Worm (Caenorhabditis elegans) whole organism, late embryonic: ENCODE results near the gene gmeb-3.

Source experiments
- C38D4.7 ChIP-seq: fragments of 200-800 bp; sonication (Bioruptor generic); optimal IDR thresholded peaks from 2 replicates; lab custom pipeline; 2018; ENCODE audit warnings: mild to moderate bottlenecking, missing genetic modification characterization, moderate library complexity, missing compliant biosample characterization
- T23F11.4 ChIP-seq: fragments of 200-800 bp; sonication (Bioruptor generic); optimal IDR thresholded peaks from 2 replicates; lab custom pipeline; 2018; ENCODE audit warnings: mild to moderate bottlenecking, missing genetic modification characterization, missing compliant biosample characterization
- ama-1 ChIP-seq: fragments of 150-350 bp; optimal IDR thresholded peaks from 2 replicates; lab custom pipeline; 2014
- ceh-18 ChIP-seq: sonication (generic microtip); optimal IDR thresholded peaks from 2 replicates; lab custom pipeline; 2016; ENCODE audit warnings: missing genetic modification characterization, missing compliant biosample characterization
- ceh-2 ChIP-seq: sonication (generic microtip); optimal IDR thresholded peaks from 2 replicates; lab custom pipeline; 2016; ENCODE audit warnings: missing genotype, missing genetic modification characterization, missing compliant biosample characterization
- ceh-31 ChIP-seq: sonication (generic microtip); optimal IDR thresholded peaks from 2 replicates; lab custom pipeline; 2016; ENCODE audit warnings: missing genetic modification characterization, missing compliant biosample characterization
- ceh-48 ChIP-seq: sonication (generic microtip); optimal IDR thresholded peaks from 2 replicates; lab custom pipeline; 2016; ENCODE audit warnings: missing genetic modification characterization, inconsistent platforms, missing compliant biosample characterization
- elt-2 ChIP-seq: sonication (generic microtip); optimal IDR thresholded peaks from 2 replicates; lab custom pipeline; 2016; ENCODE audit warnings: missing genetic modification reagents, missing genetic modification characterization, missing compliant biosample characterization
- lim-6 ChIP-seq: sonication (generic microtip); optimal IDR thresholded peaks from 2 replicates; lab custom pipeline; 2016; ENCODE audit warnings: missing genetic modification characterization, missing compliant biosample characterization
- lin-11 ChIP-seq: fragments of 200-800 bp; sonication (Bioruptor generic); optimal IDR thresholded peaks from 2 replicates; lab custom pipeline; 2018; ENCODE audit warnings: mild to moderate bottlenecking, missing genetic modification characterization, missing compliant biosample characterization
- pag-3 ChIP-seq: sonication (generic microtip); optimal IDR thresholded peaks from 2 replicates; lab custom pipeline; 2016; ENCODE audit warnings: missing compliant biosample characterization, missing genetic modification characterization, borderline replicate concordance
- pqm-1 ChIP-seq: sonication (generic microtip); optimal IDR thresholded peaks from 2 replicates; lab custom pipeline; 2016; ENCODE audit warnings: missing genetic modification characterization, missing compliant biosample characterization
- unc-3 ChIP-seq, 2 experiments: fragments of 200-800 bp in 1 of 2; sonication (Bioruptor generic) in 1 of 2; sonication (generic microtip) in 1 of 2; conservative IDR thresholded peaks in 1 of 2; optimal IDR thresholded peaks in 1 of 2; 2 replicates each; pipeline versions ENCODE4 v1.3.6 to Lab custom; 2016 to 2022; ENCODE audit warnings: missing compliant biosample characterization in 2 of 2, missing genetic modification characterization in 2 of 2, missing genetic modification reagents in 1 of 2

DNA sequence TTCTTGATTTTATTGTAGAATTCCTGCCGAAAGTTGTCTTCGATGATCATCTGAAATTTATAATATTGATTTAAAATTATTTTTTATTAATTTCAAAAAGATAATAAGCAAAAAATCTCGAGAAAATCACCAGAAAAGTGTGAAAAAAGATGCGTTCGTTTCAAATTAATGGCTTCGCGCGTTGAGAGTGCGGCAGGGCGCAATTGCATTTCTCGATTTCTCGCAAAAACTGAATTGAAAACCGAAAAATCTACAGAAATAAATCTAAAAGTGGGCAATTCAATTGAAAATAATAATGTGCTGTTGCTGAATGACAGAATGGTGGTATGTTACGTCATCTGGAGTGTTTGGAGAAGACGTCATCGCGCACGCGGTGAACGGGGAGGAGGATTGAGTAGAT is 33.3 kb upstream of the gmeb-3 start, which contains the start of gene evl-18:
- TF ChIP-seq T23F11.4 (GFP tag; lab: Kevin White, UChicago) = no peak
- TF ChIP-seq pag-3 (tag; lab: Kevin White, UChicago) = no peak
- no peak for TF ChIP-seq lin-11 (tag; lab: Kevin White, UChicago)
- TF ChIP-seq ceh-2 (tag; lab: Kevin White, UChicago) = no peak
- TF ChIP-seq pqm-1 (tag; lab: Kevin White, UChicago) = no peak
- no peak for TF ChIP-seq ceh-48
- TF ChIP-seq unc-3 (GFP tag; conservative IDR thresholded peaks at IDR 0.05; lab: Robert Waterston, UW) = no peak
- TF ChIP-seq unc-3 (tag; optimal IDR thresholded peaks at IDR 0.05; lab: Kevin White, UChicago) = no peak
- TF ChIP-seq ceh-18 (tag; lab: Kevin White, UChicago) = no peak
- no peak for TF ChIP-seq lim-6 (tag; lab: Kevin White, UChicago)
- no peak for TF ChIP-seq ama-1 (lab: Kevin White, UChicago)
- TF ChIP-seq C38D4.7 (GFP tag; lab: Kevin White, UChicago) = no peak
- TF ChIP-seq ceh-31 (tag; lab: Kevin White, UChicago) = no peak
- TF ChIP-seq elt-2 (tag; lab: Kevin White, UChicago) = no peak
